Worm (Caenorhabditis elegans) whole organism, mixed stage, embryonic: ENCODE data around the gene F48E8.8.
A peak's percentile ranks its signal among the peaks of the same experiment; 100 is the strongest.

Experiments
- bed-3 ChIP-seq: fragments of 200-800 bp; sonication (Bioruptor generic); optimal IDR thresholded peaks from 3 replicates; lab custom pipeline; 2018; ENCODE audit warnings: mild to moderate bottlenecking, missing genetic modification characterization, moderate library complexity, missing compliant biosample characterization
- blmp-1 ChIP-seq: fragments of 150-350 bp; optimal IDR thresholded peaks from 2 replicates; lab custom pipeline; 2014; ENCODE audit warnings: missing biosample characterization, missing genetic modification characterization
- ceh-39 ChIP-seq: fragments of 150-350 bp; optimal IDR thresholded peaks from 2 replicates; lab custom pipeline; 2014; ENCODE audit warnings: missing biosample characterization, missing genetic modification characterization
- ceh-43 ChIP-seq: fragments of 200-800 bp; sonication (Bioruptor generic); optimal IDR thresholded peaks from 2 replicates; lab custom pipeline; 2018; ENCODE audit warnings: mild to moderate bottlenecking, missing genetic modification characterization, moderate library complexity, missing compliant biosample characterization
- ces-1 ChIP-seq: fragments of 150-350 bp; optimal IDR thresholded peaks from 2 replicates; lab custom pipeline; 2014; ENCODE audit warnings: missing biosample characterization, missing genetic modification reagents, missing genetic modification characterization
- cnd-1 ChIP-seq: fragments of 200-800 bp; sonication (Bioruptor generic); optimal IDR thresholded peaks from 2 replicates; lab custom pipeline; 2018; ENCODE audit warnings: mild to moderate bottlenecking, missing genetic modification characterization, missing compliant biosample characterization
- drap-1 ChIP-seq: fragments of 200-800 bp; sonication (Bioruptor generic); optimal IDR thresholded peaks from 3 replicates; lab custom pipeline; 2018; ENCODE audit warnings: mild to moderate bottlenecking, missing genetic modification characterization, missing compliant biosample characterization
- elt-1 ChIP-seq: sonication (generic microtip); optimal IDR thresholded peaks from 2 replicates; lab custom pipeline; 2017; ENCODE audit warnings: missing genetic modification characterization, mild to moderate bottlenecking, missing compliant biosample characterization, antibody characterized with exemption, moderate library complexity, borderline replicate concordance; ENCODE audit not compliant: insufficient read depth
- elt-3 ChIP-seq: fragments of 150-350 bp; optimal IDR thresholded peaks from 2 replicates; lab custom pipeline; 2014; ENCODE audit warnings: missing biosample characterization, missing genetic modification characterization
- flh-1 ChIP-seq: fragments of 200-800 bp; sonication (Bioruptor generic); optimal IDR thresholded peaks from 2 replicates; lab custom pipeline; 2018; ENCODE audit warnings: mild to moderate bottlenecking, missing genetic modification characterization, moderate library complexity, missing compliant biosample characterization
- hlh-1 ChIP-seq: fragments of 150-350 bp; optimal IDR thresholded peaks from 2 replicates; lab custom pipeline; 2014; ENCODE audit warnings: missing biosample characterization, missing genetic modification reagents, missing genetic modification characterization
- lin-13 ChIP-seq: fragments of 150-350 bp; optimal IDR thresholded peaks from 2 replicates; lab custom pipeline; 2014; ENCODE audit warnings: missing biosample characterization, missing genetic modification characterization
- lin-32 ChIP-seq: fragments of 200-800 bp; sonication (Bioruptor generic); optimal IDR thresholded peaks from 2 replicates; lab custom pipeline; 2018; ENCODE audit warnings: mild to moderate bottlenecking, missing genetic modification characterization, missing compliant biosample characterization
- lsy-2 ChIP-seq: fragments of 150-350 bp; optimal IDR thresholded peaks from 2 replicates; lab custom pipeline; 2014; ENCODE audit warnings: missing biosample characterization, missing genetic modification characterization
- mab-5 ChIP-seq: fragments of 150-350 bp; optimal IDR thresholded peaks from 2 replicates; lab custom pipeline; 2014; ENCODE audit warnings: missing biosample characterization, missing genetic modification characterization
- mls-2 ChIP-seq: sonication (generic microtip); optimal IDR thresholded peaks from 2 replicates; lab custom pipeline; 2016; ENCODE audit warnings: mild to moderate bottlenecking, missing genetic modification characterization, moderate library complexity, missing compliant biosample characterization
- nhr-237 ChIP-seq: fragments of 150-350 bp; optimal IDR thresholded peaks from 2 replicates; lab custom pipeline; 2014; ENCODE audit warnings: missing biosample characterization, missing genetic modification characterization
- nhr-28 ChIP-seq: fragments of 150-350 bp; optimal IDR thresholded peaks from 2 replicates; lab custom pipeline; 2014; ENCODE audit warnings: missing biosample characterization, missing genetic modification characterization
- nhr-76 ChIP-seq: sonication (generic microtip); optimal IDR thresholded peaks from 2 replicates; lab custom pipeline; 2017; ENCODE audit warnings: missing biosample characterization, missing genetic modification characterization
- sem-2 ChIP-seq: fragments of 200-800 bp; sonication (Bioruptor generic); optimal IDR thresholded peaks from 2 replicates; lab custom pipeline; 2018; ENCODE audit warnings: mild to moderate bottlenecking, missing genetic modification characterization, missing compliant biosample characterization
- snpc-4 ChIP-seq: fragments of 150-350 bp; optimal IDR thresholded peaks from 2 replicates; lab custom pipeline; 2014; ENCODE audit warnings: missing biosample characterization, missing genetic modification characterization
- tbx-8 ChIP-seq: fragments of 200-800 bp; sonication (Bioruptor generic); optimal IDR thresholded peaks from 2 replicates; lab custom pipeline; 2018; ENCODE audit warnings: mild to moderate bottlenecking, missing genetic modification characterization, moderate library complexity, missing compliant biosample characterization
- unc-120 ChIP-seq: sonication (generic microtip); optimal IDR thresholded peaks from 2 replicates; lab custom pipeline; 2017; ENCODE audit warnings: missing genetic modification characterization, missing compliant biosample characterization; ENCODE audit not compliant: poor library complexity, severe bottlenecking
- unc-39 ChIP-seq: fragments of 150-350 bp; optimal IDR thresholded peaks from 2 replicates; lab custom pipeline; 2014; ENCODE audit warnings: missing biosample characterization, missing genetic modification characterization
- unc-62 ChIP-seq: fragments of 150-350 bp; optimal IDR thresholded peaks from 2 replicates; lab custom pipeline; 2014; ENCODE audit warnings: missing biosample characterization, missing genetic modification reagents, missing genetic modification characterization
- ztf-11 ChIP-seq: fragments of 150-350 bp; optimal IDR thresholded peaks from 2 replicates; lab custom pipeline; 2014; ENCODE audit warnings: missing biosample characterization, missing genetic modification characterization

The F48E8.8 gene

DNA sequence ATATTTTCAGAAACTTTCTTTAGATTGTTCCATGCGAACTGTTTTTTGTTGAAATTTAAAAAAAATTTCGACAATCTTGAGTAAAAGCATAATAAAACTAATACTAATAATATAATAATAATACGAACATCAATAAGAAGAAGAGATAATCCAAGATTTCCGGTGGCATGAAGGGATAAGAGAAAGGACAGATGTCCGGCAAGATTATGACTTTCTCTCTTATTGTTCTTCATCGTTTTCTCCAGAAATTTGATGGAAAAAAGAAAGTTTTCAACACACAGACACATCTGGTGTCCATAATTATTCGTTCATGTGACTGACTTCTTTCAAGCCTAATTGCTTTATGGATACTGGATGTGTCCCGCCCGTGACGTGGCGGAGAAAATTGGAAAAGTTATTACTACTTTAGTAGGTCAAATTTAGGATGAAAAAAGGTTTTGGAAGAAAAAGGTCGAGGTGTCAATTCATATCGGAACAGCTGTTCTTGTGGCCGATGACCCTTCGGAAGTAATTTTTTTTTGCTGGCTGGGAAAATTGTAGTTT lies 27.0 kb downstream of the F48E8.8 start:
- no peak for TF ChIP-seq hlh-1 (tag; lab: Kevin White, UChicago)
- TF ChIP-seq sem-2 (GFP tag; lab: Kevin White, UChicago), result no peak
- no peak for TF ChIP-seq tbx-8 (GFP tag; lab: Kevin White, UChicago)
- TF ChIP-seq nhr-76 (tag; lab: Kevin White, UChicago), result no peak
- peak; percentile 60 for TF ChIP-seq elt-1 (tag; lab: Kevin White, UChicago)
- no peak for TF ChIP-seq nhr-237 (tag; lab: Kevin White, UChicago)
- TF ChIP-seq lin-13 (tag; lab: Kevin White, UChicago), result no peak
- TF ChIP-seq nhr-28, result no peak
- no peak for TF ChIP-seq unc-39
- no peak for TF ChIP-seq snpc-4 (tag; lab: Kevin White, UChicago)
- peak; percentile 93 for TF ChIP-seq blmp-1 (tag; lab: Kevin White, UChicago)
- TF ChIP-seq ces-1 (GFP tag; lab: Kevin White, UChicago), result peak; percentile 22
- TF ChIP-seq bed-3 (GFP tag; lab: Kevin White, UChicago), result no peak
- TF ChIP-seq elt-3 (tag; lab: Kevin White, UChicago), result no peak
- TF ChIP-seq ceh-43 (GFP tag; lab: Kevin White, UChicago), result no peak

DNA sequence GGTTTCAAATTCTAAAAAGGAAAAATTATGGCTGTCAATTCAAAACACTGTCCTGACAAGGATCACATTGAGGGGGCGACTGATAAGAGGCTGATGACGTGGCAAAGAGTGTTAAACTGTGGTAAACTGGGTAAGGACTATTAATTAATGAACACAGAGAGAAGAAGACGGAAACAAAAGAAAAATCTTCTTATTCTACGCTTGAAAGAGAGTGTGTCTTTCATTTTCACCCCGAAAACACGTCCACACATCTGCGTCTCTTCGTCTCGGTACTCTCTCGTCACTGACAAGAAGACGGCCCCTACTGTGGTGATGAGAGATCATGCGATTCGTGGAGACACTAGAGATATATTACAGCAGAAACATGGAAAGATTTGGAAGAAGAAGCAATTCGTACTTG lies 28.2 kb downstream of the F48E8.8 start:
- TF ChIP-seq unc-120 (tag; lab: Kevin White, UChicago), result peak; percentile 43
- TF ChIP-seq blmp-1 (tag; lab: Kevin White, UChicago), result peak; percentile 43
- peak; percentile 6 for TF ChIP-seq hlh-1 (tag; lab: Kevin White, UChicago)
- TF ChIP-seq unc-62 (GFP tag; lab: Kevin White, UChicago), result peak; percentile 2
- no peak for TF ChIP-seq ces-1 (GFP tag; lab: Kevin White, UChicago)

DNA sequence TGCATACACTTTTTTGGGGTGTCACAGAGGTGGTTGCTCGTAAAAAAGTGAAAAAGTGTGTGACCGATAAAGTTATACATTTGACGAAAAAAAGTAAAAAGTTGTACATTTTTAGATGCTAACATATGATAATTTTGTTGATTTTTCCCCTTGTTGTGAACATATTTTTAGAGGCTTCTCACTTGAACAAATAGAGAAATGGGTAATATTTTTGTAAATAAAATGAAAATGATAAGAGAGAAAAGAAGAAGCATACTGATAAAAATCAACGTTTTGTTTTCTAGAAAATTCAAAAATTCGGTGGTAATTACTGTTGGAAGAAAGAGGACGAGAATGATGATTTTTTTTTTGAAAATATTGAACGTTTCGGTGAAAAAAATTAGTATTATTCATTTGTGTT lies 29.3 kb downstream of the F48E8.8 start:
- TF ChIP-seq tbx-8 (GFP tag; lab: Kevin White, UChicago) (no peak), nhr-28 (no peak), unc-120 (tag; lab: Kevin White, UChicago) (no peak), flh-1 (no peak), bed-3 (GFP tag; lab: Kevin White, UChicago) (no peak), lin-32 (GFP tag; lab: Kevin White, UChicago) (no peak), unc-39 (no peak), ceh-43 (GFP tag; lab: Kevin White, UChicago) (no peak), lin-13 (tag; lab: Kevin White, UChicago) (no peak), cnd-1 (tag; lab: Kevin White, UChicago) (no peak)
- TF ChIP-seq, all 35 proteins: peak for 0

DNA sequence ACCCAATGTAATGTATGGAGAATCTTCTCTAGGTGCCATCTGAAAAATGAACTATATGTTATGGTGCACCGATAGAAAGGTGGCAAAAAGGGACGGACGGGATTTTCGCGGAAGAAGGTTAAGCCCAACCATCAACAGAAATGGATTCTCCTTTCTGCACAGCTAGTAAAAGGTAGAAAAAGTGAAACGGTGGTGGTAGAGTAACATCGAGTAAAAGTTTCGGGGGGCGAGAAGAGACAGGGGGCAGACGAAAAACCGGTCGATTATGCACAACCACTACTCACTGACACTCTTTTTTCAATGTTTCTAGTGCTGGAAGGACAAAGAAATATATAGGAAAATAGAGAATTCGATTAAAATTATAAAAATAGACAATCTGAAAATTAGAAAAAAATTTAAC lies 30.1 kb downstream of the F48E8.8 start:
- TF ChIP-seq lin-13 (tag; lab: Kevin White, UChicago) (no peak), ztf-11 (tag; lab: Kevin White, UChicago) (no peak), snpc-4 (tag; lab: Kevin White, UChicago) (no peak), nhr-76 (tag; lab: Kevin White, UChicago) (no peak), sem-2 (GFP tag; lab: Kevin White, UChicago) (no peak), ceh-39 (tag; lab: Kevin White, UChicago) (no peak), mls-2 (tag; lab: Kevin White, UChicago) (no peak), drap-1 (GFP tag; lab: Kevin White, UChicago) (no peak), mab-5 (tag; lab: Kevin White, UChicago) (no peak), unc-120 (tag; lab: Kevin White, UChicago) (no peak), elt-3 (tag; lab: Kevin White, UChicago) (no peak)
- TF ChIP-seq, all 35 proteins: peak for 0

DNA sequence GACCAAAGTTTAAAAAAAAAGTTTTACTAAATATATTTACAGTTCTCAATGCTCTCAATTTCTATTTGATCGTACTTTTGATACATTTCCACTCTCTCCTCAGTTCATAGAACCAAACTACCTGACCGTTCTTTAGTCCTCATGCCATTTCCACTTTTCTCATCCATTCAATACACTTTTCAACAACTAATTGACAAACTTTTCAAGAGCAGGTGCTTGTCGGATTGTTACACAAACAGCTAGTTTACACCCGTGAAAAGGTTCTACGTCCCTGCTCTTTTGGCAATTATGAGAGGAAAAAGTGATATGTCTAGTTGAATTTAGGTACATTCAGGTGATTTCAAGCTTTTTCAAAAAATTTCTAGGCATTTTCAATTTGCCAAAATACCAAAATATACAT lies 31.7 kb downstream of the F48E8.8 start:
- no peak for TF ChIP-seq flh-1
- peak; percentile 81 for TF ChIP-seq hlh-1 (tag; lab: Kevin White, UChicago)
- peak; percentile 31 for TF ChIP-seq unc-120 (tag; lab: Kevin White, UChicago)
- TF ChIP-seq, all 35 proteins: peak for 2

DNA sequence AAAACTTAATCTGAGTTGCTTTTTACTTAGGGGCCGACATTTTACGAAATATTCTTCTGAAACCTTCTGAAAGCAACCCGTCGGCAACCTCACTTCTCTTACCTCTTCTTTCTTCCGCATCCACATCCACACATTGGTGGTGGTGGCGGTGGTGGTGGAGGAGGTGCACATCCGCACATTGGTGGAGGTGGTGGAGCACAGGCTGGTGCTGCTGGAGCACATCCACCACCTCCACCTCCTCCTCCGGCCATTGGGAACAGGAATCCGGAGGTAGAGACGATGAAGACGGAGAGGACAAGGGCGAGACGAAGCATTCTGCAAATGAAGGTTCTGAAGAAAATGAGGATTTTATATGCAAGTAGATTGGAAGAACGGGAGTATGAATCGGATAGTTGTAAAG lies 35.9 kb downstream of the F48E8.8 start, which contains the start of gene grl-22:
Gene grl-22, minus strand, starts transcription at position 332 of the 400 bp plus-strand sequence.
- TF ChIP-seq unc-39 (no peak), blmp-1 (tag; lab: Kevin White, UChicago) (no peak), mab-5 (tag; lab: Kevin White, UChicago) (no peak), ceh-39 (tag; lab: Kevin White, UChicago) (no peak), lsy-2 (no peak), unc-62 (GFP tag; lab: Kevin White, UChicago) (no peak), hlh-1 (tag; lab: Kevin White, UChicago) (no peak)
